Worm (Caenorhabditis elegans) whole organism, early embryonic: ENCODE data around the gene dmsr-13.

Experiments
- F13C5.2 ChIP-seq: sonication (generic microtip); optimal IDR thresholded peaks from 2 replicates; lab custom pipeline; 2017; ENCODE audit warnings: mild to moderate bottlenecking, missing genetic modification characterization, inconsistent platforms, missing compliant biosample characterization
- ama-1 ChIP-seq: fragments of 150-350 bp; optimal IDR thresholded peaks from 2 replicates; lab custom pipeline; 2014
- ceh-13 ChIP-seq: fragments of 200-800 bp; sonication (Bioruptor generic); optimal IDR thresholded peaks from 2 replicates; lab custom pipeline; 2018; ENCODE audit warnings: mild to moderate bottlenecking, missing genetic modification characterization, missing compliant biosample characterization
- ceh-36 ChIP-seq: sonication (generic microtip); optimal IDR thresholded peaks from 2 replicates; lab custom pipeline; 2016; ENCODE audit warnings: missing genetic modification characterization, inconsistent platforms, missing compliant biosample characterization
- hmg-4 ChIP-seq: fragments of 200-800 bp; sonication (Bioruptor generic); optimal IDR thresholded peaks from 2 replicates; lab custom pipeline; 2018; ENCODE audit warnings: mild to moderate bottlenecking, missing genetic modification characterization, missing compliant biosample characterization
- scrt-1 ChIP-seq: fragments of 200-800 bp; sonication (Bioruptor generic); IDR thresholded peaks from 2 replicates; pipeline ENCODE4 v1.3.6; 2022; ENCODE audit warnings: missing genetic modification characterization, missing compliant biosample characterization
- tbx-11 ChIP-seq: fragments of 200-800 bp; sonication (Bioruptor generic); IDR thresholded peaks from 2 replicates; pipeline ENCODE4 v1.3.6; 2022; ENCODE audit warnings: missing genetic modification characterization, missing compliant biosample characterization

DNA sequence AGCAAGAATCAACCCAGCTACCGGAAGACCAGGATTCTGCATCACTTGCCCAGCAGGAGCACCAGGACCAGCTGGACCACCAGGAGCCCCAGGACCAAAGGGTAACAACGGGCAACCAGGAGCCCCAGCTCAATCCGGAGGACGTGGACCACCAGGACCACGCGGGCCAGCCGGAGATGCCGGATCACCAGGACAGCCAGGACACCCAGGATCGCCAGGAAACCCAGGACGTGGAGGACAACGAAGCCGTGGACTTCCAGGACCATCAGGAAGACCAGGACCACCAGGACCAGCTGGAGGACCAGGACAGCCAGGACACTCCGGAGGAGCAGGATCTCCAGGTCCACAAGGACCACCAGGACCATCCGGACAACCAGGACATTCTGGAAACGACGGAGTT lies 11.8 kb upstream of the dmsr-13 start:
- TF ChIP-seq ceh-13 (GFP tag; lab: Kevin White, UChicago) (no peak), hmg-4 (GFP tag; lab: Kevin White, UChicago) (no peak), ceh-36 (tag; lab: Kevin White, UChicago) (no peak), ama-1 (no peak), F13C5.2 (no peak), scrt-1 (GFP tag; lab: Robert Waterston, UW) (no peak), tbx-11 (GFP tag; lab: Robert Waterston, UW) (no peak)
